1 fruit fly cellular context compared by ENCODE assay signal in the genomic region with DNA sequence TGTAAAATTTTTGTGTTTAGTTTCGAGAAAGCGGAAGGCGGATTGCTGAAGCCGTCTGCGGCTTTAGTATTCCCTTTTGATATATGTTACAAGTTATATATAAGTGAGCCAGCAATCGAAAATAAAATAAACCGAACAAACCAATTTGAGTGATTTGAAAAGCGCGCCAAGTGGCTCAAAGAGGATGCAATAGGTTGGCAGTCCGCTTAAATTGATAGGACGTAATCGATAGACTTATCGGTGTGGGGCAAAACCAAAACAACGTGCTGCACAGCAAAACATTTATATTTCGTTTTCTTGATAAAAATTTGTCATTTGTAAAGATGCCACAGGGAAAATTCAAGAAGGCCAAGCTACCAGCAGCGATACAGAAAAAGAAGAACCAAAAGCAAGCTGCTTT.
TF ChIP-seq lines count a peak whose summit lies in the region.

A gene (plus strand): TSS at position 220 of the 400 bp plus-strand sequence.

TF ChIP-seq in whole organism, embryonic, 481 proteins besides CTCF, POLR2A, EP300 and RAD21 (continued from another document):
- peak; percentile 37 for TF ChIP-seq Ets97D (GFP tag; optimal IDR thresholded peaks at IDR 0.05; lab: Kevin White, UChicago)
- no peak for TF ChIP-seq Fer3 (tag; optimal IDR thresholded peaks at IDR 0.05; lab: Kevin White, UChicago)
- peak; percentile 46 for TF ChIP-seq Max (GFP tag; optimal IDR thresholded peaks at IDR 0.05; lab: Kevin White, UChicago)
- peak; percentile 54; the same call in 2 of the 3 replicates for TF ChIP-seq Doc3 (GFP tag; IDR thresholded peaks at IDR 0.05; lab: Robert Waterston, UW; ENCODE audit: partially characterized antibody)
- TF ChIP-seq CG34224 (GFP tag; IDR thresholded peaks at IDR 0.05; lab: Robert Waterston, UW; ENCODE audit: partially characterized antibody): peak; percentile 85
- no peak for TF ChIP-seq Poxn (GFP tag; IDR thresholded peaks at IDR 0.05; lab: Robert Waterston, UW)
- TF ChIP-seq Dref (GFP tag; IDR thresholded peaks at IDR 0.05; lab: Robert Waterston, UW): peak; percentile 94
- TF ChIP-seq Sry-δ (GFP tag; optimal IDR thresholded peaks at IDR 0.05; lab: Kevin White, UChicago): peak; percentile 59
- TF ChIP-seq chinmo (GFP tag; IDR thresholded peaks at IDR 0.05; lab: Robert Waterston, UW; ENCODE audit: partially characterized antibody): peak; percentile 66; the same call in 1 of the 4 replicates
- no peak for TF ChIP-seq CG14050 (GFP tag; IDR thresholded peaks at IDR 0.05; lab: Robert Waterston, UW)
- no peak for TF ChIP-seq Ets65A (GFP tag; lab: Kevin White, UChicago)
- no peak for TF ChIP-seq HLH3B (GFP tag; IDR thresholded peaks at IDR 0.05; lab: Robert Waterston, UW)
- peak; percentile 4 for TF ChIP-seq CG18011 (GFP tag; optimal IDR thresholded peaks at IDR 0.05; lab: Kevin White, UChicago)
- TF ChIP-seq CG7963 (GFP tag; IDR thresholded peaks at IDR 0.05; lab: Robert Waterston, UW; ENCODE audit: partially characterized antibody): peak; percentile 78; the same call in 2 of the 3 replicates
- TF ChIP-seq Dp (GFP tag; optimal IDR thresholded peaks at IDR 0.05; lab: Kevin White, UChicago): peak; percentile 98
- peak; percentile 13 for TF ChIP-seq gro (GFP tag; optimal IDR thresholded peaks at IDR 0.05; lab: Kevin White, UChicago)
- peak; percentile 79 for TF ChIP-seq Dll (GFP tag; IDR thresholded peaks at IDR 0.05; lab: Robert Waterston, UW; ENCODE audit: partially characterized antibody)
- peak; percentile 71 for TF ChIP-seq pzg (GFP tag; optimal IDR thresholded peaks at IDR 0.05; lab: Kevin White, UChicago)
- peak; percentile 39; the same call in 1 of the 2 replicates for TF ChIP-seq CG42726 (GFP tag; IDR thresholded peaks at IDR 0.05; lab: Robert Waterston, UW; ENCODE audit: partially characterized antibody)
- peak; percentile 53 for TF ChIP-seq stwl (tag; optimal IDR thresholded peaks at IDR 0.05; lab: Kevin White, UChicago)
- TF ChIP-seq CG15514 (GFP tag; optimal IDR thresholded peaks at IDR 0.05; lab: Kevin White, UChicago): peak; percentile 45
- peak; percentile 89 for TF ChIP-seq CG13287 (GFP tag; IDR thresholded peaks at IDR 0.05; lab: Robert Waterston, UW; ENCODE audit: partially characterized antibody)
- peak; percentile 73 for TF ChIP-seq Scr (GFP tag; IDR thresholded peaks at IDR 0.05; lab: Robert Waterston, UW; ENCODE audit: partially characterized antibody)
- no peak for TF ChIP-seq Lpt (GFP tag; optimal IDR thresholded peaks at IDR 0.05; lab: Kevin White, UChicago)
- peak; percentile 14 for TF ChIP-seq CG9797 (GFP tag; optimal IDR thresholded peaks at IDR 0.05; lab: Kevin White, UChicago)
- peak; percentile 73 for TF ChIP-seq BEAF-32 (GFP tag; optimal IDR thresholded peaks at IDR 0.05; lab: Kevin White, UChicago)
- TF ChIP-seq hbn (GFP tag; IDR thresholded peaks at IDR 0.05; lab: Robert Waterston, UW; ENCODE audit: partially characterized antibody): peak; percentile 60; the same call in 1 of the 2 replicates
- peak; percentile 0 for TF ChIP-seq HmgZ (tag; optimal IDR thresholded peaks at IDR 0.05; lab: Kevin White, UChicago)
- TF ChIP-seq MTF-1 (GFP tag; optimal IDR thresholded peaks at IDR 0.05; lab: Kevin White, UChicago; ENCODE audit: borderline replicate concordance): no peak
- TF ChIP-seq Sin3A (optimal IDR thresholded peaks at IDR 0.05; lab: Kevin White, UChicago): peak; percentile 16
- TF ChIP-seq CG6254 (GFP tag; optimal IDR thresholded peaks at IDR 0.05; lab: Kevin White, UChicago): no peak
- TF ChIP-seq CG14860 (GFP tag; IDR thresholded peaks at IDR 0.05; lab: Robert Waterston, UW; ENCODE audit: partially characterized antibody): peak; percentile 69
- no peak for TF ChIP-seq bab2 (GFP tag; optimal IDR thresholded peaks at IDR 0.05; lab: Kevin White, UChicago)
- TF ChIP-seq CG2116 (GFP tag; optimal IDR thresholded peaks at IDR 0.05; lab: Kevin White, UChicago): peak; percentile 74
- TF ChIP-seq gce (GFP tag; IDR thresholded peaks at IDR 0.05; lab: Robert Waterston, UW): no peak
- TF ChIP-seq CG30020 (tag; optimal IDR thresholded peaks at IDR 0.05; lab: Kevin White, UChicago): no peak
- TF ChIP-seq CG12155 (GFP tag; optimal IDR thresholded peaks at IDR 0.05; lab: Kevin White, UChicago): no peak
- peak; percentile 61; the same call in 1 of the 2 replicates for TF ChIP-seq MBD-R2 (GFP tag; IDR thresholded peaks at IDR 0.05; lab: Robert Waterston, UW)
- peak; percentile 72 for TF ChIP-seq zen2 (GFP tag; IDR thresholded peaks at IDR 0.05; lab: Robert Waterston, UW; ENCODE audit: partially characterized antibody)
- TF ChIP-seq grau (tag; optimal IDR thresholded peaks at IDR 0.05; lab: Kevin White, UChicago): peak; percentile 6
- TF ChIP-seq CG8290 (GFP tag; optimal IDR thresholded peaks at IDR 0.05; lab: Kevin White, UChicago): no peak
- peak in 1 of 2 experiments; percentile 15 for TF ChIP-seq CG8290 (tag; optimal IDR thresholded peaks at IDR 0.05; lab: Kevin White, UChicago)
- TF ChIP-seq amos (GFP tag; IDR thresholded peaks at IDR 0.05; lab: Robert Waterston, UW; ENCODE audit: partially characterized antibody): peak; percentile 79
- peak; percentile 68 for TF ChIP-seq unc-4 (GFP tag; IDR thresholded peaks at IDR 0.05; lab: Robert Waterston, UW; ENCODE audit: partially characterized antibody)
- no peak for TF ChIP-seq pita (GFP tag; optimal IDR thresholded peaks at IDR 0.05; lab: Kevin White, UChicago)
- no peak for TF ChIP-seq her (GFP tag; optimal IDR thresholded peaks at IDR 0.05; lab: Kevin White, UChicago)
- TF ChIP-seq CG10431 (GFP tag; optimal IDR thresholded peaks at IDR 0.05; lab: Kevin White, UChicago): no peak
- peak; percentile 58 for TF ChIP-seq CG3847 (GFP tag; IDR thresholded peaks at IDR 0.05; lab: Robert Waterston, UW)
- peak; percentile 58 for TF ChIP-seq MESR4 (GFP tag; optimal IDR thresholded peaks at IDR 0.05; lab: Kevin White, UChicago)
- TF ChIP-seq sna (GFP tag; IDR thresholded peaks at IDR 0.05; lab: Robert Waterston, UW; ENCODE audit: partially characterized antibody): peak; percentile 54; the same call in 1 of the 2 replicates
- TF ChIP-seq gfzf (GFP tag; optimal IDR thresholded peaks at IDR 0.05; lab: Kevin White, UChicago): peak; percentile 5
- no peak for TF ChIP-seq grn (GFP tag; optimal IDR thresholded peaks at IDR 0.05; lab: Kevin White, UChicago)
- TF ChIP-seq Eip74EF (GFP tag; optimal IDR thresholded peaks at IDR 0.05; lab: Kevin White, UChicago): no peak
- peak; percentile 67 for TF ChIP-seq YL-1 (GFP tag; optimal IDR thresholded peaks at IDR 0.05; lab: Kevin White, UChicago)
- no peak for TF ChIP-seq CG10321 (GFP tag; IDR thresholded peaks at IDR 0.05; lab: Robert Waterston, UW)
- TF ChIP-seq CG43689 (GFP tag; IDR thresholded peaks at IDR 0.05; lab: Robert Waterston, UW): no peak
- TF ChIP-seq CG10267 (tag; optimal IDR thresholded peaks at IDR 0.05; lab: Kevin White, UChicago): peak; percentile 31
- no peak for TF ChIP-seq CG5245 (GFP tag; optimal IDR thresholded peaks at IDR 0.05; lab: Kevin White, UChicago)
- TF ChIP-seq hb (GFP tag; IDR thresholded peaks at IDR 0.05; lab: Robert Waterston, UW; ENCODE audit: partially characterized antibody): 0 out of 3 replicates have a peak, but pooled peaks have one; percentile 59
- peak; percentile 99 for TF ChIP-seq E2f2 (GFP tag; IDR thresholded peaks at IDR 0.05; lab: Robert Waterston, UW)
- TF ChIP-seq Bgb (GFP tag; IDR thresholded peaks at IDR 0.05; lab: Robert Waterston, UW; ENCODE audit: partially characterized antibody): peak; percentile 78
- TF ChIP-seq shn (GFP tag; optimal IDR thresholded peaks at IDR 0.05; lab: Kevin White, UChicago): no peak
- TF ChIP-seq ato (GFP tag; IDR thresholded peaks at IDR 0.05; lab: Robert Waterston, UW; ENCODE audit: partially characterized antibody): peak; percentile 75
- TF ChIP-seq sens (GFP tag; lab: Kevin White, UChicago): peak; percentile 55
- peak; percentile 85 for TF ChIP-seq bbx (GFP tag; IDR thresholded peaks at IDR 0.05; lab: Robert Waterston, UW; ENCODE audit: partially characterized antibody)
- TF ChIP-seq inv (GFP tag; IDR thresholded peaks at IDR 0.05; lab: Robert Waterston, UW; ENCODE audit: partially characterized antibody): peak; percentile 47; the same call in 1 of the 2 replicates
- TF ChIP-seq Myb (GFP tag; optimal IDR thresholded peaks at IDR 0.05; lab: Kevin White, UChicago): peak; percentile 0
- peak; percentile 16 for TF ChIP-seq CG15269 (tag; optimal IDR thresholded peaks at IDR 0.05; lab: Kevin White, UChicago)
- TF ChIP-seq CG14710 (tag; optimal IDR thresholded peaks at IDR 0.05; lab: Kevin White, UChicago): peak; percentile 28
- TF ChIP-seq Med (GFP tag; lab: Kevin White, UChicago): peak; percentile 83
- no peak for TF ChIP-seq Tbp (GFP tag; optimal IDR thresholded peaks at IDR 0.05; lab: Kevin White, UChicago)
- no peak for TF ChIP-seq CG8924 (tag; optimal IDR thresholded peaks at IDR 0.05; lab: Kevin White, UChicago)
